Fruit fly (Drosophila melanogaster) Kc167 (cell line): Measurements from ENCODE around the gene Hel89B.

Experiments used
- Myc ChIP-seq: fragments of >200 bp; optimal IDR thresholded peaks from 2 replicates; lab custom pipeline; 2017; ENCODE audit warnings: missing external identifiers
- h ChIP-seq: fragments of >200 bp; optimal IDR thresholded peaks from 3 replicates; lab custom pipeline; 2018; ENCODE audit warnings: missing external identifiers
- psq ChIP-seq: fragments of >200 bp; optimal IDR thresholded peaks from 2 replicates; lab custom pipeline; 2017; ENCODE audit warnings: missing external identifiers
- ttk ChIP-seq: sonication (Bioruptor generic); optimal IDR thresholded peaks from 2 replicates; lab custom pipeline; 2017; ENCODE audit warnings: missing external identifiers

DNA sequence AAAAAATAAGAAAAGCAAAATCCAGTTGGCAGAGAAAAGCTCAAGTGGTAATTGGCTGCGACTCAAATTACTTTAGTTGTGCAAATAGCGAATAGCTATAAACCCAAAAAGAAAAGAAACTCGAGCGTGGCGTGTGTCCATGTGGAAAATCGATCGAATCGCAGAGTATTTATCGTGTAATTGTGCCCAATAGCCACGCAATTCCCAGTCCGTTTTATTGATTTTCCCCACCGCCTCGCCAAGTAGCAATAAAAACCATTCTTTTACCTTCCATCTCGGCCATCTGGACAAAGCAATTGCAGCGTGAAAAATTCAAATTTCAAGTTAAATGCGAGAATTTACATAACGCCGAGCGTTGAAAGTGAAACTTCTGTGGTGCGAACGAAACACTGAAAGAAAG lies 37.6 kb upstream of the Hel89B start:
- no peak for TF ChIP-seq h (lab: Kevin White, UChicago)
- no peak for TF ChIP-seq Myc
- no peak for TF ChIP-seq ttk (lab: Kevin White, UChicago)
- no peak for TF ChIP-seq psq (lab: Kevin White, UChicago)
